Worm (Caenorhabditis elegans) whole organism, late embryonic: ENCODE measurements around the gene C37E2.2.

Experiments used
- F13H6.1 ChIP-seq: sonication (generic microtip); optimal IDR thresholded peaks from 2 replicates; lab custom pipeline; 2016; ENCODE audit warnings: missing genetic modification characterization, missing compliant biosample characterization
- K02D7.2 ChIP-seq: sonication (generic microtip); optimal IDR thresholded peaks from 2 replicates; lab custom pipeline; 2017; ENCODE audit warnings: mild to moderate bottlenecking, missing genetic modification characterization, missing compliant biosample characterization
- ama-1 ChIP-seq: fragments of 150-350 bp; optimal IDR thresholded peaks from 2 replicates; lab custom pipeline; 2014
- ceh-9 ChIP-seq: sonication (generic microtip); optimal IDR thresholded peaks from 2 replicates; lab custom pipeline; 2016; ENCODE audit warnings: mild to moderate bottlenecking, missing genetic modification characterization, inconsistent platforms, missing compliant biosample characterization
- fkh-10 ChIP-seq: fragments of 150-350 bp; optimal IDR thresholded peaks from 2 replicates; lab custom pipeline; 2014; ENCODE audit warnings: missing biosample characterization, missing genetic modification reagents, missing genetic modification characterization
- hlh-15 ChIP-seq: sonication (generic microtip); optimal IDR thresholded peaks from 2 replicates; lab custom pipeline; 2016; ENCODE audit warnings: missing genetic modification characterization, missing compliant biosample characterization
- nhr-11 ChIP-seq: fragments of 150-350 bp; optimal IDR thresholded peaks from 2 replicates; lab custom pipeline; 2014; ENCODE audit warnings: missing biosample characterization, missing genetic modification characterization
- pax-1 ChIP-seq: fragments of 150-350 bp; optimal IDR thresholded peaks from 2 replicates; lab custom pipeline; 2014; ENCODE audit warnings: missing biosample characterization, missing genetic modification characterization
- pha-2 ChIP-seq: sonication (generic microtip); optimal IDR thresholded peaks from 2 replicates; lab custom pipeline; 2017; ENCODE audit warnings: mild to moderate bottlenecking, missing genetic modification characterization, missing compliant biosample characterization
- pha-4 ChIP-seq: fragments of 150-350 bp; optimal IDR thresholded peaks from 2 replicates; lab custom pipeline; 2018; ENCODE audit warnings: missing biosample characterization, missing genetic modification reagents, missing genetic modification characterization

- no peak for TF ChIP-seq pax-1 (tag; lab: Kevin White, UChicago)
- TF ChIP-seq fkh-10 (GFP tag; lab: Kevin White, UChicago), result no peak
- TF ChIP-seq pha-4 (tag; lab: Kevin White, UChicago), result no peak
- no peak for TF ChIP-seq nhr-11 (tag; lab: Kevin White, UChicago)
- TF ChIP-seq ceh-9 (tag; lab: Kevin White, UChicago), result no peak
- TF ChIP-seq hlh-15 (tag; lab: Kevin White, UChicago), result no peak
- TF ChIP-seq pha-2 (tag; lab: Kevin White, UChicago), result no peak
- no peak for TF ChIP-seq F13H6.1 (tag; lab: Kevin White, UChicago)
- no peak for TF ChIP-seq ama-1 (lab: Kevin White, UChicago)
- TF ChIP-seq K02D7.2 (tag; lab: Kevin White, UChicago), result no peak
These were observed 30.5 kb downstream of the C37E2.2 start for ce11 chrX:14206321-14206720.
